Worm (Caenorhabditis elegans): Measurements from ENCODE around the gene cope-1.

The cope-1 gene

ce11 chrIII:13471504-13471903, 45.4 kb downstream of the cope-1 start, which contains the start of gene pssy-2:
pssy-2 (plus strand) TSS chrIII:13471804.
- no peak for TF ChIP-seq pqm-1 (tag; optimal IDR thresholded peaks at IDR 0.05)

- TF ChIP-seq tbx-2 (tag; optimal IDR thresholded peaks at IDR 0.05) (peak; percentile 81), pros-1 (tag; optimal IDR thresholded peaks at IDR 0.05) (no peak), ceh-22 (tag; optimal IDR thresholded peaks at IDR 0.05) (no peak), hlh-13 (GFP tag; optimal IDR thresholded peaks at IDR 0.05) (no peak), pqm-1 (tag; optimal IDR thresholded peaks at IDR 0.05) (no peak), ceh-2 (tag; optimal IDR thresholded peaks at IDR 0.05) (peak; percentile 71), ceh-14 (tag; optimal IDR thresholded peaks at IDR 0.05) (peak; percentile 29), sox-2 (GFP tag; IDR thresholded peaks at IDR 0.05) (no peak), mec-3 (tag; optimal IDR thresholded peaks at IDR 0.05; ENCODE audit: borderline replicate concordance) (no peak), F13H6.1 (tag; optimal IDR thresholded peaks at IDR 0.05) (no peak), T23F11.4 (GFP tag; optimal IDR thresholded peaks at IDR 0.05) (no peak), fax-1 (tag; optimal IDR thresholded peaks at IDR 0.05) (peak; percentile 57), che-1 (tag; optimal IDR thresholded peaks at IDR 0.05) (no peak), elt-2 (tag; optimal IDR thresholded peaks at IDR 0.05) (peak; percentile 59), odd-2 (tag; optimal IDR thresholded peaks at IDR 0.05) (no peak), pha-4 (tag; optimal IDR thresholded peaks at IDR 0.05) (no peak), ceh-45 (GFP tag; IDR thresholded peaks at IDR 0.05) (no peak), lin-11 (tag; optimal IDR thresholded peaks at IDR 0.05) (no peak), unc-42 (tag; optimal IDR thresholded peaks at IDR 0.05) (no peak), ceh-18 (tag; optimal IDR thresholded peaks at IDR 0.05) (no peak), pat-9 (tag; optimal IDR thresholded peaks at IDR 0.05) (no peak), madf-2 (tag; optimal IDR thresholded peaks at IDR 0.05) (no peak), unc-55 (GFP tag; optimal IDR thresholded peaks at IDR 0.05) (no peak), ceh-19 (GFP tag; optimal IDR thresholded peaks at IDR 0.05) (no peak), pax-1 (tag; optimal IDR thresholded peaks at IDR 0.05) (no peak), ceh-24 (tag; optimal IDR thresholded peaks at IDR 0.05) (no peak), fkh-10 (GFP tag; optimal IDR thresholded peaks at IDR 0.05) (no peak), ama-1 (optimal IDR thresholded peaks at IDR 0.05) (no peak), nhr-11 (tag; optimal IDR thresholded peaks at IDR 0.05) (no peak), nhr-232 (tag; optimal IDR thresholded peaks at IDR 0.05) (no peak), K09A11.1 (tag; optimal IDR thresholded peaks at IDR 0.05; ENCODE audit: insufficient read depth) (no peak), sox-4 (tag; optimal IDR thresholded peaks at IDR 0.05) (no peak), unc-86 (tag; optimal IDR thresholded peaks at IDR 0.05) (no peak), ceh-30 (tag; optimal IDR thresholded peaks at IDR 0.05) (no peak), dve-1 (tag; optimal IDR thresholded peaks at IDR 0.05) (no peak), ttx-3 (tag; optimal IDR thresholded peaks at IDR 0.05) (no peak), pag-3 (tag; optimal IDR thresholded peaks at IDR 0.05; ENCODE audit: borderline replicate concordance) (no peak), eyg-1 (tag; optimal IDR thresholded peaks at IDR 0.05) (no peak), nfya-1 (tag; optimal IDR thresholded peaks at IDR 0.05) (no peak), ets-4 (tag; optimal IDR thresholded peaks at IDR 0.05) (peak; percentile 32), C08G9.2 (tag; optimal IDR thresholded peaks at IDR 0.05) (peak; percentile 79), gmeb-2 (tag; optimal IDR thresholded peaks at IDR 0.05) (no peak), hlh-30 (tag; optimal IDR thresholded peaks at IDR 0.05; ENCODE audit: insufficient read depth) (no peak), rnt-1 (tag; optimal IDR thresholded peaks at IDR 0.05) (peak; percentile 43), pha-2 (tag; optimal IDR thresholded peaks at IDR 0.05) (no peak), syd-9 (tag; optimal IDR thresholded peaks at IDR 0.05) (no peak), zip-5 (tag; optimal IDR thresholded peaks at IDR 0.05) (peak; percentile 78), ahr-1 (tag; optimal IDR thresholded peaks at IDR 0.05) (peak; percentile 28), Y22D7AL.16 (tag; optimal IDR thresholded peaks at IDR 0.05) (no peak), K02D7.2 (tag; optimal IDR thresholded peaks at IDR 0.05) (no peak), ceh-48 (tag; optimal IDR thresholded peaks at IDR 0.05) (no peak)
These were observed 48.4 kb downstream of the cope-1 start for ce11 chrIII:13474482-13474881.

Measured in whole organism, late embryonic.